Worm (Caenorhabditis elegans) whole organism, L4 larva: ENCODE measurements around the gene F55G1.7.
A peak's percentile ranks its signal among the peaks of the same experiment; 100 is the strongest.

Experiments used
- F26F4.8 ChIP-seq: fragments of 200-800 bp; sonication (Bioruptor generic); conservative IDR thresholded peaks from 2 replicates; pipeline ENCODE4 v1.3.6; 2022; ENCODE audit warnings: missing genetic modification characterization, missing compliant biosample characterization
- F37D6.2 ChIP-seq: sonication (generic microtip); optimal IDR thresholded peaks from 2 replicates; lab custom pipeline; 2016; ENCODE audit warnings: mild to moderate bottlenecking, missing genetic modification characterization, missing compliant biosample characterization
- aha-1 ChIP-seq: fragments of 150-350 bp; peaks from one replicate; lab custom pipeline; 2014; ENCODE audit warnings: missing biosample characterization, missing genetic modification characterization
- ama-1 ChIP-seq: fragments of 150-350 bp; optimal IDR thresholded peaks from 2 replicates; lab custom pipeline; 2014; ENCODE audit warnings: inconsistent platforms, mixed read lengths
- arid-1 ChIP-seq: fragments of 200-800 bp; sonication (Bioruptor generic); conservative IDR thresholded peaks from 2 replicates; pipeline ENCODE4 v1.3.6; 2022; ENCODE audit warnings: missing genetic modification reagents, missing genetic modification characterization, missing compliant biosample characterization
- ces-1 ChIP-seq: fragments of 150-350 bp; sonication (generic microtip); optimal IDR thresholded peaks from 4 replicates; lab custom pipeline; 2014; ENCODE audit warnings: missing biosample characterization, missing genetic modification reagents, missing genetic modification characterization
- daf-16 ChIP-seq, 3 experiments: sonication (generic microtip); optimal IDR thresholded peaks; 2 replicates each; lab custom pipeline; 2016 to 2017; ENCODE audit warnings: missing genetic modification characterization in 3 of 3, missing genetic modification reagents in 3 of 3, mild to moderate bottlenecking in 2 of 3, missing compliant biosample characterization in 2 of 3, missing biosample characterization in 1 of 3, moderate library complexity in 1 of 3
- daf-19 ChIP-seq: fragments of 200-800 bp; sonication (Bioruptor generic); conservative IDR thresholded peaks from 2 replicates; pipeline ENCODE4 v1.3.6; 2022; ENCODE audit warnings: missing genetic modification characterization, missing compliant biosample characterization
- dmd-6 ChIP-seq: fragments of 200-800 bp; sonication (Bioruptor generic); IDR thresholded peaks from 2 replicates; pipeline ENCODE4 v1.3.6; 2022; ENCODE audit warnings: missing genetic modification reagents, missing genetic modification characterization, missing compliant biosample characterization
- dmd-8 ChIP-seq: fragments of 200-800 bp; sonication (Bioruptor generic); IDR thresholded peaks from 2 replicates; pipeline ENCODE4 v1.3.6; 2022; ENCODE audit warnings: missing genetic modification characterization, missing compliant biosample characterization
- dve-1 ChIP-seq: sonication (generic microtip); optimal IDR thresholded peaks from 2 replicates; lab custom pipeline; 2017; ENCODE audit warnings: antibody characterized with exemption, mild to moderate bottlenecking, missing genetic modification characterization, missing compliant biosample characterization; ENCODE audit not compliant: insufficient read depth
- egl-27 ChIP-seq: sonication (generic microtip); optimal IDR thresholded peaks from 3 replicates; lab custom pipeline; 2017; ENCODE audit warnings: missing biosample characterization, missing genetic modification reagents, missing genetic modification characterization
- egl-43 ChIP-seq: fragments of 200-800 bp; sonication (Bioruptor generic); IDR thresholded peaks from 2 replicates; pipeline ENCODE4 v1.3.6; 2022; ENCODE audit warnings: missing genetic modification reagents, missing genetic modification characterization, missing compliant biosample characterization
- hlh-11 ChIP-seq: fragments of 200-800 bp; sonication (Bioruptor generic); optimal IDR thresholded peaks from 2 replicates; lab custom pipeline; 2018; ENCODE audit warnings: mild to moderate bottlenecking, missing genetic modification characterization, missing compliant biosample characterization
- hlh-30 ChIP-seq: sonication (generic microtip); optimal IDR thresholded peaks from 2 replicates; lab custom pipeline; 2017; ENCODE audit warnings: antibody characterized with exemption, mild to moderate bottlenecking, missing genetic modification characterization, missing compliant biosample characterization; ENCODE audit not compliant: insufficient read depth
- hmg-1.1 ChIP-seq: fragments of 200-800 bp; sonication (Bioruptor generic); IDR thresholded peaks from 2 replicates; pipeline ENCODE4 v1.3.6; 2022; ENCODE audit warnings: missing genetic modification reagents, missing genetic modification characterization, missing compliant biosample characterization
- lin-1 ChIP-seq: fragments of 200-800 bp; sonication (Bioruptor generic); IDR thresholded peaks from 2 replicates; pipeline ENCODE4 v1.3.6; 2022; ENCODE audit warnings: missing genetic modification reagents, missing genetic modification characterization, missing compliant biosample characterization
- madf-9 ChIP-seq: fragments of 200-800 bp; sonication (Bioruptor generic); conservative IDR thresholded peaks from 2 replicates; pipeline ENCODE4 v1.3.6; 2022; ENCODE audit warnings: missing genetic modification reagents, missing genetic modification characterization, missing compliant biosample characterization
- mxl-3 ChIP-seq: fragments of 200-800 bp; sonication (Bioruptor generic); optimal IDR thresholded peaks from 2 replicates; lab custom pipeline; 2018; ENCODE audit warnings: mild to moderate bottlenecking, missing genetic modification characterization, missing compliant biosample characterization
- nhr-11 ChIP-seq: fragments of 150-350 bp; optimal IDR thresholded peaks from 2 replicates; lab custom pipeline; 2014; ENCODE audit warnings: missing biosample characterization, missing genetic modification characterization
- nhr-25 ChIP-seq: sonication (generic microtip); optimal IDR thresholded peaks from 2 replicates; lab custom pipeline; 2017; ENCODE audit warnings: missing genetic modification characterization, mild to moderate bottlenecking, missing compliant biosample characterization, antibody characterized with exemption, moderate library complexity, borderline replicate concordance; ENCODE audit not compliant: insufficient read depth
- nhr-28 ChIP-seq: fragments of 150-350 bp; optimal IDR thresholded peaks from 2 replicates; lab custom pipeline; 2014; ENCODE audit warnings: missing biosample characterization, missing genetic modification characterization
- nhr-42 ChIP-seq: fragments of 200-800 bp; sonication (Bioruptor generic); IDR thresholded peaks from 2 replicates; pipeline ENCODE4 v1.3.6; 2022; ENCODE audit warnings: missing genetic modification characterization, missing compliant biosample characterization
- nhr-48 ChIP-seq: sonication (generic microtip); optimal IDR thresholded peaks from 2 replicates; lab custom pipeline; 2016; ENCODE audit warnings: mild to moderate bottlenecking, missing genetic modification characterization, missing compliant biosample characterization
- nhr-76 ChIP-seq: fragments of 150-350 bp; optimal IDR thresholded peaks from 2 replicates; lab custom pipeline; 2014; ENCODE audit warnings: missing biosample characterization, missing genetic modification characterization
- nhr-77 ChIP-seq: fragments of 150-350 bp; optimal IDR thresholded peaks from 2 replicates; lab custom pipeline; 2014; ENCODE audit warnings: missing biosample characterization, missing genetic modification characterization
- pha-4 ChIP-seq, 2 experiments: fragments of 150-350 bp in 1 of 2; fragments of 200-800 bp in 1 of 2; sonication (Bioruptor generic) in 1 of 2; IDR thresholded peaks in 1 of 2; optimal IDR thresholded peaks in 1 of 2; 2 replicates each; pipeline versions ENCODE4 v1.3.6 to Lab custom; 2014 to 2022; ENCODE audit warnings: missing genetic modification characterization in 2 of 2, missing genetic modification reagents in 2 of 2, missing biosample characterization in 1 of 2, missing compliant biosample characterization in 1 of 2
- php-3 ChIP-seq: fragments of 200-800 bp; sonication (Bioruptor generic); IDR thresholded peaks from 2 replicates; pipeline ENCODE4 v1.3.6; 2022; ENCODE audit warnings: missing genetic modification reagents, missing genetic modification characterization, missing compliant biosample characterization
- pqm-1 ChIP-seq: sonication (generic microtip); optimal IDR thresholded peaks from 2 replicates; lab custom pipeline; 2017; ENCODE audit warnings: missing biosample characterization, missing genetic modification characterization
- rbr-2 ChIP-seq: sonication (generic microtip); optimal IDR thresholded peaks from 2 replicates; lab custom pipeline; 2016; ENCODE audit warnings: missing genotype, missing genetic modification characterization, missing compliant biosample characterization
- saeg-2 ChIP-seq: fragments of 200-800 bp; sonication (Bioruptor generic); IDR thresholded peaks from 2 replicates; pipeline ENCODE4 v1.3.6; 2022; ENCODE audit warnings: missing genetic modification reagents, missing genetic modification characterization, missing compliant biosample characterization
- sdz-12 ChIP-seq: fragments of 200-800 bp; sonication (Bioruptor generic); optimal IDR thresholded peaks from 2 replicates; lab custom pipeline; 2018; ENCODE audit warnings: mild to moderate bottlenecking, missing genetic modification characterization, missing compliant biosample characterization
- snpc-1.2 ChIP-seq: fragments of 200-800 bp; sonication (Bioruptor generic); IDR thresholded peaks from 2 replicates; pipeline ENCODE4 v1.3.6; 2022; ENCODE audit warnings: missing genetic modification reagents, missing genetic modification characterization, missing compliant biosample characterization
- snpc-4 ChIP-seq: fragments of 150-350 bp; optimal IDR thresholded peaks from 2 replicates; lab custom pipeline; 2014; ENCODE audit warnings: missing biosample characterization, missing genetic modification characterization
- spr-3 ChIP-seq: fragments of 200-800 bp; sonication (Bioruptor generic); optimal IDR thresholded peaks from 2 replicates; lab custom pipeline; 2018; ENCODE audit warnings: mild to moderate bottlenecking, missing genetic modification characterization, missing compliant biosample characterization
- tra-1 ChIP-seq: fragments of 200-800 bp; sonication (Bioruptor generic); IDR thresholded peaks from 2 replicates; pipeline ENCODE4 v1.3.6; 2022; ENCODE audit warnings: missing genetic modification reagents, missing genetic modification characterization, missing compliant biosample characterization
- unc-39 ChIP-seq: sonication (generic microtip); optimal IDR thresholded peaks from 2 replicates; lab custom pipeline; 2017; ENCODE audit warnings: missing biosample characterization, missing genetic modification characterization
- unc-62 ChIP-seq, 3 experiments: fragments of 150-350 bp in 1 of 3; sonication (generic microtip); optimal IDR thresholded peaks in 2 of 3; peaks in 1 of 3; 1 replicate in 1 of 3; 2 replicates in 2 of 3; lab custom pipeline; 2014 to 2017; ENCODE audit warnings: missing biosample characterization in 3 of 3, missing genetic modification characterization in 3 of 3, missing genetic modification reagents in 3 of 3, missing genotype in 1 of 3
- zag-1 ChIP-seq: fragments of 150-350 bp; optimal IDR thresholded peaks from 2 replicates; lab custom pipeline; 2014; ENCODE audit warnings: missing biosample characterization, missing genetic modification characterization
- zfp-3 ChIP-seq: fragments of 200-800 bp; sonication (Bioruptor generic); conservative IDR thresholded peaks from 2 replicates; pipeline ENCODE4 v1.3.6; 2022; ENCODE audit warnings: missing genetic modification reagents, missing genetic modification characterization, missing compliant biosample characterization
- ztf-11 ChIP-seq: fragments of 150-350 bp; optimal IDR thresholded peaks from 2 replicates; lab custom pipeline; 2014; ENCODE audit warnings: missing biosample characterization, missing genetic modification characterization
- ztf-7 ChIP-seq: fragments of 150-350 bp; optimal IDR thresholded peaks from 2 replicates; lab custom pipeline; 2014; ENCODE audit warnings: missing biosample characterization, missing genetic modification characterization

The F55G1.7 gene

DNA sequence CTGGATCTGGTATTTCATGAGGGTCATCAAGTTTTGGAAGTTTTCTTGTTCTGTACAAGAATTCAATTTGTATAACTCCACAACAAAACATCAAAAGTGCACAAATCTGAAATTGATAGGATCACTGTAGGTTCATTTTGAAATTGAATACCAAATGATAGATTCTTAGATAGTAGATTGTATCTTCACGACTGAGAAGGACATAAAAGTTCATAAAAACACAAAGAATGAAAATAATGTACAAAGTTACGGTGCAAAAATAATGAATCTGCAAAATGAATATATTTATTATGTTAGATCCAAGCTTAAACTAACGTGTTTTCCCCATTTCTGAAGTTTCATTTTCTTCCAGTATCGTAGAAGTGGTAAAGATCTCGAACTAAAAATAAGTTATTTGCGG, 31.3 kb upstream of the F55G1.7 start:
- TF ChIP-seq nhr-28 (tag; lab: Kevin White, UChicago) = no peak
- TF ChIP-seq ces-1 = no peak
- no peak for TF ChIP-seq nhr-42 (GFP tag; lab: Robert Waterston, UW)
- TF ChIP-seq nhr-77 = no peak
- no peak for TF ChIP-seq nhr-25 (tag; lab: Kevin White, UChicago)
- TF ChIP-seq ztf-7 (tag; lab: Kevin White, UChicago) = no peak
- TF ChIP-seq hmg-1.1 (GFP tag; lab: Robert Waterston, UW) = no peak
- no peak for TF ChIP-seq saeg-2 (GFP tag; lab: Robert Waterston, UW)
- no peak for TF ChIP-seq zag-1 (tag; lab: Kevin White, UChicago)
- no peak for TF ChIP-seq lin-1
- TF ChIP-seq snpc-1.2 (GFP tag; lab: Robert Waterston, UW) = no peak
- no peak for TF ChIP-seq nhr-11
- no peak for TF ChIP-seq egl-27 (tag; lab: Kevin White, UChicago)
- TF ChIP-seq tra-1 (GFP tag; lab: Robert Waterston, UW) = no peak
- no peak for TF ChIP-seq nhr-48
- no peak for TF ChIP-seq F37D6.2

DNA sequence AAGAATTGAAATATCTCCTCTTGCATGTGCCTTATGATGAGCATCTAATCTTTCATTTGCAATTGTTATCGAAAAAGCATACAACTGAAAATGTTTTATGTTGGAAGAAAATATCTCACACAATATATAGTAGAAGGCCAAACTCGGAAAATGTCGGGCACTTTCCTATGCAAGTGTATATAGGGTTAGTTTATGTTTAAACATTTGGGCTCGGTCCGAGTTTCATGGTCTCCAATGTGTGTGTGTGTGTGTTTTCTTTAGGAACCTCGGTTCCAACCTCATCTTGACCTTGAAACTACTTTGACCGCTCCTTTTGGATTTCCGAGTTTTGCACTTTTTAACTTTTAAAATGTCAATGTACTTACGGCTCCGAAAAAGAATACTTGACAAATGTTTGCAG, 29.7 kb upstream of the F55G1.7 start:
- peak; percentile 61; the same call in 1 of the 2 replicates for TF ChIP-seq F26F4.8
- 0 out of 2 replicates have a peak, but pooled peaks have one; percentile 18 for TF ChIP-seq daf-19 (GFP tag; lab: Robert Waterston, UW)
- TF ChIP-seq dmd-8 (GFP tag; lab: Robert Waterston, UW) = 0 out of 2 replicates have a peak, but pooled peaks have one; percentile 15
- TF ChIP-seq arid-1 (GFP tag; lab: Robert Waterston, UW) = 0 out of 2 replicates have a peak, but pooled peaks have one; percentile 33
- peak; percentile 55 for TF ChIP-seq aha-1
- TF ChIP-seq snpc-4 (tag; lab: Kevin White, UChicago) = peak; percentile 49
- peak; percentile 14 for TF ChIP-seq dve-1 (tag; lab: Kevin White, UChicago)
- TF ChIP-seq zfp-3 = no peak
- no peak for TF ChIP-seq hlh-30 (tag; lab: Kevin White, UChicago)
- TF ChIP-seq hlh-11 (tag; lab: Kevin White, UChicago) = no peak
- peak in 1 of 2 experiments; percentile 19 for TF ChIP-seq daf-16 (GFP tag; optimal IDR thresholded peaks at IDR 0.05; lab: Kevin White, UChicago)
- TF ChIP-seq daf-16 (tag; optimal IDR thresholded peaks at IDR 0.05; lab: Kevin White, UChicago) = no peak

DNA sequence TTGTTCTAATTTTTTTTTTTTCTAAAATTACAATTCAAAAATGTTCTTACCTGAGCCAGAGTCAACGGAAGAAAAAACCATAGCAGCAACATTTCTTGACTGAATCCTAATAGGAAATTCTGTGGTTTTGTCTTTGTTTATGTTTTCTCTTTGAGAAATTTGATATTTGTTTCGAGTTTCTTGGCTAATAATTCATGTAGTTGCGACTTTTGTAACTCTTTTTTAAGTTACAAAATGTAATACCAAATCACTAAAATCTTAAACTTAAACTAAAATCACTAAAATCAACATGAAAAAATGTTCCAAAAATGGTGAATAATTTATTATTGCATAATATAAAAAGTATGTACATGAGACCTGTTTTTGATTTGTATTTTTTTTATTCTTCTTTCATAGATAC, 28.1 kb upstream of the F55G1.7 start, which contains the start of gene egas-4:
TSS of gene egas-4 (minus strand) at position 101 of the 400 bp plus-strand sequence.
- TF ChIP-seq pha-4 (GFP tag; IDR thresholded peaks at IDR 0.05; lab: Robert Waterston, UW) (no peak), pha-4 (tag; optimal IDR thresholded peaks at IDR 0.05; lab: Kevin White, UChicago) (no peak)

DNA sequence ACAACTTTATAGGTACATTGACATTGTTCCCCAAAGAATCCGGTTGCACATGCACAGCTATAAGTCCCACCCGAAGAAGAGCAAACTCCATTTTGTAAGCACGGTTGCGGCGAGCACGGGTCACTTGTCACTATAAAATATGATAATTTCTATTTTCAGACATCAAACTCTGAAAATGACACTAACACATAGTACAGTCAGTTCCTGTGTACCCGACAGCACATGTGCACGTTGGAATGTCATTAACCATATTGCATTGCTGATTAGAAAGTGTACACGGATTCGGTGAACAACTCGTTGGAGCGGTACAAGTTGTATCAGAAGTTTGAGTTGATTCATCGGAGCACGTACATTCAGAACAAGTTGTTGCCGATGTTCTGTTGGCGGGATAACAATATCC, 27.6 kb upstream of the F55G1.7 start:
- no peak for TF ChIP-seq madf-9 (GFP tag; lab: Robert Waterston, UW)
- TF ChIP-seq hlh-30 (tag; lab: Kevin White, UChicago) = peak; percentile 10
- TF ChIP-seq rbr-2 (tag; lab: Kevin White, UChicago) = no peak
- TF ChIP-seq sdz-12 (GFP tag; lab: Kevin White, UChicago) = no peak
- no peak for TF ChIP-seq ama-1
- no peak for TF ChIP-seq spr-3 (GFP tag; lab: Kevin White, UChicago)
- peak; percentile 15 for TF ChIP-seq nhr-48
- no peak for TF ChIP-seq daf-16 (GFP tag; optimal IDR thresholded peaks at IDR 0.05; lab: Kevin White, UChicago)
- peak; percentile 53 for TF ChIP-seq daf-16 (tag; optimal IDR thresholded peaks at IDR 0.05; lab: Kevin White, UChicago)
- 0 out of 2 replicates have a peak, but pooled peaks have one; percentile 38 for TF ChIP-seq php-3 (GFP tag; lab: Robert Waterston, UW)
- TF ChIP-seq nhr-28 (tag; lab: Kevin White, UChicago) = peak; percentile 83
- no peak for TF ChIP-seq ztf-11
- no peak for TF ChIP-seq egl-43 (GFP tag; lab: Robert Waterston, UW)
- no peak for TF ChIP-seq nhr-76 (tag; lab: Kevin White, UChicago)
- peak; percentile 83 for TF ChIP-seq dmd-6 (GFP tag; lab: Robert Waterston, UW)
- no peak for TF ChIP-seq aha-1
- TF ChIP-seq unc-62 (GFP tag; optimal IDR thresholded peaks at IDR 0.05 in 1 of 2; lab: Kevin White, UChicago) = peak in 1 of 2 experiments; percentile 6
- no peak for TF ChIP-seq unc-62 (tag; optimal IDR thresholded peaks at IDR 0.05; lab: Kevin White, UChicago)
- no peak for TF ChIP-seq unc-39 (tag; lab: Kevin White, UChicago)
- TF ChIP-seq nhr-77 = peak; percentile 41
- peak; percentile 23 for TF ChIP-seq pqm-1
- TF ChIP-seq mxl-3 (GFP tag; lab: Kevin White, UChicago) = peak; percentile 56
